Worm (Caenorhabditis elegans) whole organism, early embryonic: ENCODE measurements around the gene idpb-3.
"Not testable (repeated sequence)": the region's sequence is repeated elsewhere in the genome, so short reads cannot be mapped to it uniquely, and the experiment has no call there.

ENCODE experiments used
- ama-1 ChIP-seq: fragments of 150-350 bp; optimal IDR thresholded peaks from 2 replicates; lab custom pipeline; 2014
- ets-7 ChIP-seq: sonication (generic microtip); optimal IDR thresholded peaks from 2 replicates; lab custom pipeline; 2016; ENCODE audit warnings: missing genotype, missing genetic modification characterization, missing compliant biosample characterization
- flt-1 ChIP-seq: fragments of 200-800 bp; sonication (Bioruptor generic); IDR thresholded peaks from 2 replicates; pipeline ENCODE4 v1.3.6; 2022; ENCODE audit warnings: missing genetic modification characterization, missing compliant biosample characterization
- scrt-1 ChIP-seq: fragments of 200-800 bp; sonication (Bioruptor generic); IDR thresholded peaks from 2 replicates; pipeline ENCODE4 v1.3.6; 2022; ENCODE audit warnings: missing genetic modification characterization, missing compliant biosample characterization

- TF ChIP-seq ama-1; ets-7 (tag; lab: Kevin White, UChicago); flt-1 (GFP tag; lab: Robert Waterston, UW); scrt-1 (GFP tag; lab: Robert Waterston, UW): not testable (repeated sequence)
These were observed 13.6 kb upstream of the idpb-3 start, which contains the start of gene msp-74 for ce11 chrII:5115235-5115634.
